Worm (Caenorhabditis elegans): ENCODE measurements around the gene F58F12.12.
A peak's percentile ranks its signal among the peaks of the same experiment; 100 is the strongest.

- TF ChIP-seq snu-23 (GFP tag; optimal IDR thresholded peaks at IDR 0.05) (peak; percentile 4), xbp-1 (tag; optimal IDR thresholded peaks at IDR 0.05) (no peak), pqm-1 (tag; optimal IDR thresholded peaks at IDR 0.05) (no peak), C04F5.9 (tag; optimal IDR thresholded peaks at IDR 0.05) (no peak), efl-1 (optimal IDR thresholded peaks at IDR 0.05) (no peak), efl-1 (GFP tag; optimal IDR thresholded peaks at IDR 0.05 in 1 of 2) (no peak), fkh-10 (GFP tag; optimal IDR thresholded peaks at IDR 0.05) (no peak), tlp-1 (tag; optimal IDR thresholded peaks at IDR 0.05) (no peak), elt-2 (tag; optimal IDR thresholded peaks at IDR 0.05) (no peak), lsy-2 (tag; optimal IDR thresholded peaks at IDR 0.05) (no peak), Y116A8C.19 (tag; optimal IDR thresholded peaks at IDR 0.05; ENCODE audit: borderline replicate concordance) (no peak)
Measured at ce11 chrII:6342455-6342854, 38.5 kb upstream of the F58F12.12 start.
